Worm (Caenorhabditis elegans): ENCODE measurements around the gene set-11.
"Not testable (repeated sequence)": the region's sequence is repeated elsewhere in the genome, so short reads cannot be mapped to it uniquely, and the experiment has no call there.

DNA sequence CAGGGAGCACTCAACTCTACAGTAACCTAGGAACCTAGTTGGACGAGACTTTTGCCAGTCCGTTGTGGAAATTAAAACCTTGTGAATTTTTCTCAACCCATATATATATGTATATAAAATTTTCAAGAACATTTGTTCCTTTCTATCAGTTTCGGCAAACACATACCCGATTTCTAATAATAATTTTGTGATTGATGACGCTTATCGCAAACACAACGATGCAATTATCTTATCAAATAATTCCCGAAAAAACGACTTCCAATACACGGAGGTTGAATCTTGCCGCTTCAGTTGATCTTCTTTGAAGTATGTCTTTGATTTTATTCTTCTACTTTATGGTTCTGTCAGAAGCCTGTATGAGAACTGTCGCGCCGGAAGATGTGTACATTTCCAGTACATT lies 27.3 kb downstream of the set-11 start, which contains the start of gene F22E5.2:
- not testable (repeated sequence) for TF ChIP-seq cog-1 (tag; optimal IDR thresholded peaks at IDR 0.05); ref-1 (GFP tag; conservative IDR thresholded peaks at IDR 0.05); T22C8.4 (GFP tag; IDR thresholded peaks at IDR 0.05)

Measured in whole organism, midembryonic.